Worm (Caenorhabditis elegans) whole organism, early embryonic: ENCODE results near the gene ZC132.3.

Experiments
- B0310.2 ChIP-seq: sonication (generic microtip); optimal IDR thresholded peaks from 2 replicates; lab custom pipeline; 2016; ENCODE audit warnings: mild to moderate bottlenecking, missing genetic modification characterization, missing compliant biosample characterization
- aly-1 ChIP-seq: sonication (generic microtip); optimal IDR thresholded peaks from 2 replicates; lab custom pipeline; 2016; ENCODE audit warnings: missing genetic modification characterization, missing compliant biosample characterization
- ama-1 ChIP-seq: fragments of 150-350 bp; optimal IDR thresholded peaks from 2 replicates; lab custom pipeline; 2014
- ceh-13 ChIP-seq: fragments of 200-800 bp; sonication (Bioruptor generic); optimal IDR thresholded peaks from 2 replicates; lab custom pipeline; 2018; ENCODE audit warnings: mild to moderate bottlenecking, missing genetic modification characterization, missing compliant biosample characterization
- ceh-36 ChIP-seq: sonication (generic microtip); optimal IDR thresholded peaks from 2 replicates; lab custom pipeline; 2016; ENCODE audit warnings: missing genetic modification characterization, inconsistent platforms, missing compliant biosample characterization
- ets-7 ChIP-seq: sonication (generic microtip); optimal IDR thresholded peaks from 2 replicates; lab custom pipeline; 2016; ENCODE audit warnings: missing genotype, missing genetic modification characterization, missing compliant biosample characterization
- flt-1 ChIP-seq: fragments of 200-800 bp; sonication (Bioruptor generic); IDR thresholded peaks from 2 replicates; pipeline ENCODE4 v1.3.6; 2022; ENCODE audit warnings: missing genetic modification characterization, missing compliant biosample characterization
- hmbx-1 ChIP-seq: sonication (generic microtip); optimal IDR thresholded peaks from 2 replicates; lab custom pipeline; 2016; ENCODE audit warnings: mild to moderate bottlenecking, missing genetic modification characterization, missing compliant biosample characterization
- hmg-4 ChIP-seq: fragments of 200-800 bp; sonication (Bioruptor generic); optimal IDR thresholded peaks from 2 replicates; lab custom pipeline; 2018; ENCODE audit warnings: mild to moderate bottlenecking, missing genetic modification characterization, missing compliant biosample characterization
- hnd-1 ChIP-seq: sonication (generic microtip); optimal IDR thresholded peaks from 2 replicates; lab custom pipeline; 2016; ENCODE audit warnings: missing genetic modification characterization, missing compliant biosample characterization
- pes-1 ChIP-seq: fragments of 200-800 bp; sonication (Bioruptor generic); IDR thresholded peaks from 2 replicates; pipeline ENCODE4 v1.3.6; 2022; ENCODE audit warnings: missing genetic modification reagents, missing genetic modification characterization, missing compliant biosample characterization
- scrt-1 ChIP-seq: fragments of 200-800 bp; sonication (Bioruptor generic); IDR thresholded peaks from 2 replicates; pipeline ENCODE4 v1.3.6; 2022; ENCODE audit warnings: missing genetic modification characterization, missing compliant biosample characterization
- sea-1 ChIP-seq: fragments of 200-800 bp; sonication (Bioruptor generic); conservative IDR thresholded peaks from 2 replicates; pipeline ENCODE4 v1.3.6; 2022; ENCODE audit warnings: missing genetic modification characterization, missing compliant biosample characterization
- tbx-11 ChIP-seq: fragments of 200-800 bp; sonication (Bioruptor generic); IDR thresholded peaks from 2 replicates; pipeline ENCODE4 v1.3.6; 2022; ENCODE audit warnings: missing genetic modification characterization, missing compliant biosample characterization
- tbx-37 ChIP-seq: fragments of 200-800 bp; sonication (Bioruptor generic); conservative IDR thresholded peaks from 2 replicates; pipeline ENCODE4 v1.3.6; 2022; ENCODE audit warnings: missing genetic modification reagents, missing genetic modification characterization, missing compliant biosample characterization
- tra-4 ChIP-seq: sonication (generic microtip); optimal IDR thresholded peaks from 2 replicates; lab custom pipeline; 2017; ENCODE audit warnings: missing genetic modification characterization, missing compliant biosample characterization

The ZC132.3 gene

ce11 chrV:4260090-4260489 is 39.6 kb downstream of the ZC132.3 start, which contains the start of gene srt-3:
Gene srt-3 (minus strand): TSS chrV:4260190.
- no peak for TF ChIP-seq tbx-37 (GFP tag; lab: Robert Waterston, UW)
- TF ChIP-seq B0310.2 (tag; lab: Kevin White, UChicago), result no peak
- TF ChIP-seq hnd-1 (tag; lab: Kevin White, UChicago), result no peak
- TF ChIP-seq sea-1 (GFP tag; lab: Robert Waterston, UW), result no peak
- TF ChIP-seq aly-1, result no peak
- no peak for TF ChIP-seq flt-1 (GFP tag; lab: Robert Waterston, UW)
- TF ChIP-seq tra-4, result no peak
- TF ChIP-seq scrt-1, result no peak
- no peak for TF ChIP-seq ets-7 (tag; lab: Kevin White, UChicago)
- no peak for TF ChIP-seq hmg-4 (GFP tag; lab: Kevin White, UChicago)
- no peak for TF ChIP-seq hmbx-1 (tag; lab: Kevin White, UChicago)
- no peak for TF ChIP-seq ceh-13
- TF ChIP-seq pes-1, result no peak

ce11 chrV:4256474-4256873 is 43.2 kb downstream of the ZC132.3 start, which contains the start of gene srt-14:
Gene srt-14 (minus strand): TSS chrV:4256574.
- TF ChIP-seq ets-7 (tag; lab: Kevin White, UChicago), result no peak
- no peak for TF ChIP-seq flt-1 (GFP tag; lab: Robert Waterston, UW)
- TF ChIP-seq ceh-13, result no peak
- no peak for TF ChIP-seq B0310.2 (tag; lab: Kevin White, UChicago)
- no peak for TF ChIP-seq tbx-11
- no peak for TF ChIP-seq ama-1 (lab: Kevin White, UChicago)
- no peak for TF ChIP-seq pes-1
- TF ChIP-seq scrt-1, result no peak
- TF ChIP-seq hmbx-1 (tag; lab: Kevin White, UChicago), result no peak
- TF ChIP-seq hmg-4 (GFP tag; lab: Kevin White, UChicago), result no peak
- no peak for TF ChIP-seq tra-4
- no peak for TF ChIP-seq aly-1
- no peak for TF ChIP-seq ceh-36 (tag; lab: Kevin White, UChicago)
- TF ChIP-seq hnd-1 (tag; lab: Kevin White, UChicago), result no peak

ce11 chrV:4250047-4250446 is 49.6 kb downstream of the ZC132.3 start, which contains the start of gene srt-13:
Gene srt-13 (minus strand): TSS chrV:4250147.
- TF ChIP-seq pes-1 (no peak), aly-1 (no peak)
